Fruit fly (Drosophila melanogaster): ENCODE data around the gene CG12576.

The CG12576 gene

DNA sequence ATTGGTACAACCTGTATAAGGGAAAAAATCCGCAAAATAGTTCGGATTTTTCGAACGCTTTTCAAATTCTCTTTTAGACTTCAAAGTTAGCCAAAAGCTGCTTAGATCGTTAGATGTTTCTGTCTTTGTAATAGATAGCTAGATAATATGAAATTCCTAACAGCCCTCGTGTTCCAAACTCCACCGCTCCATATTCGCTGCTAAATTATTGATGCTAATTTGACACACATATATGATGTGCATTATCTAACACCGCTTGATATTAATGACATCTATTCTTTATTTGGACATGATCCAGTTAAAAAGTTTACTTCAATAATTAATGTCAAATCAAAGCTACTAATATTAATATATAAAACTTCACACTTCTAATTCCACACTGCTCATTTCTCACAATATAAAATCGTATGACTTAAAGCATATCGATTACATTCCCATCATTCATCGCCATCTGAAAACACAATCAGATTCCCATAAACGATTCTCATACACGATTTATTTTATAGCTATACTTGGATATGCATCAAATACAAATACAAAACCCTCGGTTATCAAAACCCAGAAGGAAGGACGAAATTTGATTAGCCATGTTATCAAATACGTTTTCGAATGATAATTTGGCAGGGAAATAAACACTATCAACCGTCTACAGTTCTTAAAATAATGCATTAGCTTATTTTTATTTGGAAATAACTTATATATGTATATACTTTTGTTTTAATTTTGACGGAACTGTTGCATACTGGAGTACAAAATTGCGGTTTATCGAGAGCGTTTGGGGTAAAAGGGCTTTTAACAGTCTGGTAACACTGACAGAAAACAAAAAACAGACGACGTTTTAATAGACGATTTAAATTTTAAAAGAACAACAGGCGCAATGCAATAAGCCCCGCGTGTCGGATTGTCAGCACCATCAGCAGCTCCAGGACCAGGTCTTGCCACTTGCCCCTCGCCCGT, 37.9 kb downstream of the CG12576 start, which contains the start of gene CG14621 (continued):
- TF ChIP-seq br (optimal IDR thresholded peaks at IDR 0.05), result no peak
- no peak for TF ChIP-seq BtbVII (GFP tag; optimal IDR thresholded peaks at IDR 0.05)
- no peak for TF ChIP-seq Bdp1 (GFP tag; optimal IDR thresholded peaks at IDR 0.05)
- TF ChIP-seq CG10654 (GFP tag; optimal IDR thresholded peaks at IDR 0.05), result no peak
- no peak for TF ChIP-seq CG4424 (GFP tag; optimal IDR thresholded peaks at IDR 0.05)
- no peak for TF ChIP-seq CG17829 (tag; optimal IDR thresholded peaks at IDR 0.05)
- no peak for TF ChIP-seq aop (GFP tag; IDR thresholded peaks at IDR 0.05)
- peak; percentile 72 for TF ChIP-seq sens (GFP tag)
- TF ChIP-seq hbn (GFP tag; IDR thresholded peaks at IDR 0.05; ENCODE audit: partially characterized antibody), result no peak
- TF ChIP-seq gcm (GFP tag; optimal IDR thresholded peaks at IDR 0.05), result no peak
- no peak for TF ChIP-seq Ets97D (GFP tag; optimal IDR thresholded peaks at IDR 0.05)
- no peak for TF ChIP-seq Sry-β (GFP tag; optimal IDR thresholded peaks at IDR 0.05)
- TF ChIP-seq CG16863 (GFP tag; optimal IDR thresholded peaks at IDR 0.05), result no peak
- no peak for TF ChIP-seq z (GFP tag; IDR thresholded peaks at IDR 0.05)
- no peak for TF ChIP-seq ara (GFP tag; IDR thresholded peaks at IDR 0.05)
- TF ChIP-seq CG5953 (GFP tag; IDR thresholded peaks at IDR 0.05), result no peak
- TF ChIP-seq Optix (GFP tag; IDR thresholded peaks at IDR 0.05), result no peak
- peak; percentile 9 for TF ChIP-seq pfk (GFP tag; optimal IDR thresholded peaks at IDR 0.05)
- no peak for TF ChIP-seq ac (GFP tag; optimal IDR thresholded peaks at IDR 0.05)
- no peak for TF ChIP-seq fd96Cb (tag; optimal IDR thresholded peaks at IDR 0.05)
- no peak for TF ChIP-seq pan (optimal IDR thresholded peaks at IDR 0.05)
- TF ChIP-seq pan (GFP tag; optimal IDR thresholded peaks at IDR 0.05 in 1 of 2, IDR thresholded peaks at IDR 0.05 in 1 of 2), result peak in 1 of 2 experiments; percentile 42
- TF ChIP-seq CG11247 (GFP tag; IDR thresholded peaks at IDR 0.05), result no peak
- no peak for TF ChIP-seq CG1602 (GFP tag; optimal IDR thresholded peaks at IDR 0.05)
- TF ChIP-seq Oaz (GFP tag; IDR thresholded peaks at IDR 0.05), result no peak
- TF ChIP-seq bowl (GFP tag; IDR thresholded peaks at IDR 0.05), result no peak
- TF ChIP-seq CG17802 (tag; optimal IDR thresholded peaks at IDR 0.05), result peak; percentile 79
- TF ChIP-seq lov (optimal IDR thresholded peaks at IDR 0.05), result no peak
- TF ChIP-seq lov (GFP tag; IDR thresholded peaks at IDR 0.05), result no peak
- no peak for TF ChIP-seq Doc3 (GFP tag; IDR thresholded peaks at IDR 0.05; ENCODE audit: partially characterized antibody)
- no peak for TF ChIP-seq B-H2 (GFP tag; optimal IDR thresholded peaks at IDR 0.05)
- TF ChIP-seq gt (GFP tag; IDR thresholded peaks at IDR 0.05), result no peak
- no peak for TF ChIP-seq Dip3 (GFP tag; optimal IDR thresholded peaks at IDR 0.05)
- no peak for TF ChIP-seq fu2 (GFP tag; optimal IDR thresholded peaks at IDR 0.05)
- no peak for TF ChIP-seq CG17186 (GFP tag; optimal IDR thresholded peaks at IDR 0.05)
- TF ChIP-seq CG2678 (tag; optimal IDR thresholded peaks at IDR 0.05), result no peak
- 0 out of 3 replicates have a peak, but pooled peaks have one; percentile 10 for TF ChIP-seq CG6791 (GFP tag; IDR thresholded peaks at IDR 0.05; ENCODE audit: partially characterized antibody)
- no peak for TF ChIP-seq Vsx1 (GFP tag; optimal IDR thresholded peaks at IDR 0.05)
- no peak for TF ChIP-seq CG34422 (GFP tag; IDR thresholded peaks at IDR 0.05)
- TF ChIP-seq Trl (optimal IDR thresholded peaks at IDR 0.05), result no peak
- no peak for TF ChIP-seq Trl (GFP tag; optimal IDR thresholded peaks at IDR 0.05)
- TF ChIP-seq tap (tag; optimal IDR thresholded peaks at IDR 0.05), result no peak
- no peak for TF ChIP-seq CG10431 (GFP tag; optimal IDR thresholded peaks at IDR 0.05)
- TF ChIP-seq lola (GFP tag; optimal IDR thresholded peaks at IDR 0.05), result peak in 1 of 3 experiments; percentile 41
- no peak for TF ChIP-seq CG5180 (GFP tag; optimal IDR thresholded peaks at IDR 0.05)
- no peak for TF ChIP-seq salm (tag; optimal IDR thresholded peaks at IDR 0.05)
- TF ChIP-seq hb (GFP tag; IDR thresholded peaks at IDR 0.05; ENCODE audit: partially characterized antibody), result no peak
- TF ChIP-seq usp (GFP tag; optimal IDR thresholded peaks at IDR 0.05), result no peak
- peak; percentile 77 for TF ChIP-seq CG1024 (GFP tag; IDR thresholded peaks at IDR 0.05)
- no peak for TF ChIP-seq sug (tag; optimal IDR thresholded peaks at IDR 0.05)

Measured in whole organism, embryonic.